Worm (Caenorhabditis elegans): Measurements from ENCODE around the gene nbet-1.
"Not testable (repeated sequence)": the region's sequence is repeated elsewhere in the genome, so short reads cannot be mapped to it uniquely, and the experiment has no call there.

nbet-1 gene

DNA sequence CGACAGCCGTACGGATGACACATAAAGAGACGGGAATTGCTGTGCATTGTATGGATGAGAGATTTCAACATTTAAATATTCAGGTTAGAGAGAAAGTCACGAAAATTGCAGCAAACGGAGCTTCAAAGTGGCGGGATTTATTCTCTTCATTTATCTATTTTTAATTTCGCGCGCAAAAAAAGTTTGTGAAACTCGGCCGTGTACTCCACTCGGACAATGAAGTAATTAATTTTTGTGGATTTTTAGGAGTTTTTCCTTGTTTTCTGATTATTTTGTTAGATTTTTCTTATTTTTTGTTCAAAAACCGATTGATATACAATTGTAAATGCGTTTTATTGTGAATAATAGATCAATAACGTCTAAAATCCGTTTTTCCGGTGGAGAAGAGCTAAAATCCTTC is 21.2 kb upstream of the nbet-1 start:
- TF ChIP-seq cog-1 (tag; optimal IDR thresholded peaks at IDR 0.05) (no peak), tab-1 (GFP tag; IDR thresholded peaks at IDR 0.05) (no peak), flt-1 (GFP tag; IDR thresholded peaks at IDR 0.05) (no peak), ztf-29 (GFP tag; IDR thresholded peaks at IDR 0.05) (no peak), ztf-23 (GFP tag; IDR thresholded peaks at IDR 0.05) (no peak), klf-2 (GFP tag; conservative IDR thresholded peaks at IDR 0.05) (no peak), T22C8.4 (GFP tag; IDR thresholded peaks at IDR 0.05) (no peak), med-1 (GFP tag; optimal IDR thresholded peaks at IDR 0.05; ENCODE audit: insufficient read depth) (no peak), ref-1 (GFP tag; conservative IDR thresholded peaks at IDR 0.05) (no peak)

DNA sequence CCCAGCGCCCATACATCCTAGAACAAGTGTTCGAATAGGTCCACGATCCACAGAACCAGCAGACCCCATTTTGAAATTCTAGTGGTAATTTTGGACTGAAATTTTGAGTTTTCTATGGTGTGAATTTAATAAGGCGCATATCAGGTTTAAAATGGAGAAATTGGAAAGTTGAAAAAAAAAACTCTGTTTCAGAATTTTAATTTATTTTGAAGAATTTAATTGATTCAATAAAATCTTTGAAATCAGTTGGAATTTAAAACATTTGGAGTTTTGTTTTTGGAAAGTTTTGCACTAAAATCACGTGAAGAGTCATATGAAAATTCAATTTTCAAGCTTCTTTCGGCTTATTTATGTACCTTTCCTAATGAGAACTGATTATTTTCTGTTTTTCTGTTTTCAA is 13.8 kb upstream of the nbet-1 start, which contains the start of gene gpa-18:
Gene gpa-18 (minus strand): TSS at position 101 of the 400 bp plus-strand sequence.
- no peak for TF ChIP-seq flt-1 (GFP tag; IDR thresholded peaks at IDR 0.05)
- no peak for TF ChIP-seq klf-2 (GFP tag; conservative IDR thresholded peaks at IDR 0.05)
- no peak for TF ChIP-seq cog-1 (tag; optimal IDR thresholded peaks at IDR 0.05)
- no peak for TF ChIP-seq med-1 (GFP tag; optimal IDR thresholded peaks at IDR 0.05; ENCODE audit: insufficient read depth)
- TF ChIP-seq ztf-29 (GFP tag; IDR thresholded peaks at IDR 0.05) = no peak
- no peak for TF ChIP-seq ref-1 (GFP tag; conservative IDR thresholded peaks at IDR 0.05)
- TF ChIP-seq tab-1 (GFP tag; IDR thresholded peaks at IDR 0.05) = no peak
- no peak for TF ChIP-seq ztf-23 (GFP tag; IDR thresholded peaks at IDR 0.05)
- no peak for TF ChIP-seq T22C8.4 (GFP tag; IDR thresholded peaks at IDR 0.05)

DNA sequence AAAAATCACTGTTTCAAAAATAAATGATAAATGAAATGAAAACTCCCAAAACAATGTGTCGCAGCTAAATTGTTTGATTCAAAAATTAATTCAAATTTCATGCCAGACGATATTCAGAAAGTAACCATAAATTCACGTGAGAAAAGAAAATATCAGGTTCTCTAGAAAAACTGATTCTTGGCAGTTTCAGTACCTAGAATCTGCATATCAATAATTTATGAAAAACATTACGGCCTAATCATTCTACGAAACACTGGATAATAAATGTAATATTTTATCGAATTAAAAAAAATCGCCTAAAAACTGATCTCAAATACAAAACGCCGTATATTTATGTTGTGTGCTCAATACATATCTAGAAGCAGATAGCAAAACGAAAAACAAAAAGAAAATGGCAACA is 8.5 kb upstream of the nbet-1 start:
- no peak for TF ChIP-seq ztf-29 (GFP tag; IDR thresholded peaks at IDR 0.05)
- no peak for TF ChIP-seq tab-1 (GFP tag; IDR thresholded peaks at IDR 0.05)
- no peak for TF ChIP-seq cog-1 (tag; optimal IDR thresholded peaks at IDR 0.05)
- TF ChIP-seq flt-1 (GFP tag; IDR thresholded peaks at IDR 0.05) = no peak
- TF ChIP-seq klf-2 (GFP tag; conservative IDR thresholded peaks at IDR 0.05) = no peak
- TF ChIP-seq T22C8.4 (GFP tag; IDR thresholded peaks at IDR 0.05) = no peak
- no peak for TF ChIP-seq ref-1 (GFP tag; conservative IDR thresholded peaks at IDR 0.05)
- no peak for TF ChIP-seq ztf-23 (GFP tag; IDR thresholded peaks at IDR 0.05)

DNA sequence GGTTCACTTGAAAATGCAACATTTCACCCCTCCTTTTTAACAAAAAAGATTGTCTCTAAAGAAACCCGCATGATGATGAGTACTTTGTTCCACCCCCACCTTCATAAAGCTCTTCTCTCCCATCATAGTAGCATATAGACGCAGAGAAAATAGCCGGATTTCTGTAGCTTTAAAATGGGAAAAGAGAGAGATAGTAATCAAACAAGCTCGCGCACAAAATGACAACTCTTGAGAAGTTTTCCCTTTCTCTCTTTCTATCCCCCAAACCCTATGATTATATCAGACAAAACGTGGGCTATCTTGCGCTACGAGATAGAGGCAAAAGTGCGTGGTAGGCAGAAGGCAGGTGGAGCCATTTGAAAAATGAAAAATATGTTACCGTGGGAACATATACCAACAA is 6.7 kb upstream of the nbet-1 start:
- TF ChIP-seq ref-1 (GFP tag; conservative IDR thresholded peaks at IDR 0.05) (no peak), T22C8.4 (GFP tag; IDR thresholded peaks at IDR 0.05) (no peak), flt-1 (GFP tag; IDR thresholded peaks at IDR 0.05) (no peak), cog-1 (tag; optimal IDR thresholded peaks at IDR 0.05) (no peak), ztf-23 (GFP tag; IDR thresholded peaks at IDR 0.05) (no peak), klf-2 (GFP tag; conservative IDR thresholded peaks at IDR 0.05) (no peak), med-1 (GFP tag; optimal IDR thresholded peaks at IDR 0.05; ENCODE audit: insufficient read depth) (no peak), ztf-29 (GFP tag; IDR thresholded peaks at IDR 0.05) (no peak), tab-1 (GFP tag; IDR thresholded peaks at IDR 0.05) (no peak)

DNA sequence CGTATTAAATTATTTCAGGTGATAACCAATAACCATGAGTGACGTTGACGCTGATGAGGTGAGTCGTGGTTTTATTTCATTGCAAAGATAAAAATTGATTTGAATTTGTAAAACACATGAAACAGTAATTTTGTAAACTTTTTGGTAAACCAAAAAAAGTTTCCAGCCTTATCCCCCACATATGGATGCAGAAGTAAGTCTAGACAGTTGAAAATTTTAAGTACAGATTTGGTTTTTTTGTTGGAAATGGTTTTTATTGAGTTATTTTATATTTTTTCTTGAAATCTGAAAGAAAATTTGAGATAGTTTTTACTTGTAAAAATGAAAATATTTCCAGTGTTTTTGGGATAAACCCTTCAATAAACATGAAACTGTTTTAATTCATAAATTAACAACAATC is 4.7 kb upstream of the nbet-1 start, which contains the start of gene tni-4:
Gene tni-4 (plus strand): TSS at position 19 of the 400 bp plus-strand sequence.
- TF ChIP-seq flt-1 (GFP tag; IDR thresholded peaks at IDR 0.05) = no peak
- TF ChIP-seq tab-1 (GFP tag; IDR thresholded peaks at IDR 0.05) = no peak
- no peak for TF ChIP-seq ztf-29 (GFP tag; IDR thresholded peaks at IDR 0.05)
- TF ChIP-seq ref-1 (GFP tag; conservative IDR thresholded peaks at IDR 0.05) = no peak
- no peak for TF ChIP-seq med-1 (GFP tag; optimal IDR thresholded peaks at IDR 0.05; ENCODE audit: insufficient read depth)
- TF ChIP-seq T22C8.4 (GFP tag; IDR thresholded peaks at IDR 0.05) = no peak
- TF ChIP-seq cog-1 (tag; optimal IDR thresholded peaks at IDR 0.05) = no peak
- TF ChIP-seq klf-2 (GFP tag; conservative IDR thresholded peaks at IDR 0.05) = no peak
- no peak for TF ChIP-seq ztf-23 (GFP tag; IDR thresholded peaks at IDR 0.05)

DNA sequence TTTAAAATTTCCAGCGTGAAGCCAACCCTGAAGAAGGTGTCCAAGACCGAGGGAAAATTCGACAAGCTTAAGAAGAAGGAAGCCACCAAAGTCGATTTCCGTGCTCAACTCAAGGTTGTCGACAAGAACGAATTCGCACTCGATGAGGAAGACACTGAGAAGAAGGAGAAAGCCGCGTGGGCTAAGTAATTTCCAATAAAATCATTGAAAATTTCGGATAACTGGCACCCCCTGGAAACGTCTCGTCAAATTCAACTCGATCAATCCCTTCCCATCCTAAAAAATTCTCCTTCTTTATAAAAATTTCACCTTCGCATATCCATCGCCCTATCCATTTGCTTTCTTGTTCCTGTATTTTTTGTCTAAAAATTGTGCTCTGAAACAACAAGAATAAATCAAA is 2.6 kb upstream of the nbet-1 start:
- TF ChIP-seq ztf-23 (GFP tag; IDR thresholded peaks at IDR 0.05) = no peak
- no peak for TF ChIP-seq ztf-29 (GFP tag; IDR thresholded peaks at IDR 0.05)
- TF ChIP-seq tab-1 (GFP tag; IDR thresholded peaks at IDR 0.05) = no peak

DNA sequence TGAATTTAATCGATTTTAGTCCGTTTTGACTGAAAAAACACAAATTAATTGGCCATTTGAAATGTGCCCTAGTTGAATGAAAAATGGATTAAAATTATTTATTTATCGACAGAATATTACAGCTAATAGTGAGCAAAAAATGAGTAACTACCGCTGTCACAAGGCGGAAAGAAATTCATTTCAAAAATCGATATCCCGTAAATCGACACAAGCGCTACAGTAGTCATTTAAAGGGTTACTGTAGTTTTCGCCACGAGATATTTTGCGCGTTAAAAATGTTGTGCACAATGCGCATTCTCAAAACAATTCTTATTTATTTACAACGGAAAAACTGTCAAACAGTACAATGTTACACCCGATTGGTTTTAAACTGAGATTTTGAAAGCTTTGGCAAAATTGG is 1.3 kb downstream of the nbet-1 start:
- no peak for TF ChIP-seq tab-1 (GFP tag; IDR thresholded peaks at IDR 0.05)
- no peak for TF ChIP-seq ztf-23 (GFP tag; IDR thresholded peaks at IDR 0.05)
- no peak for TF ChIP-seq flt-1 (GFP tag; IDR thresholded peaks at IDR 0.05)
- no peak for TF ChIP-seq klf-2 (GFP tag; conservative IDR thresholded peaks at IDR 0.05)
- TF ChIP-seq T22C8.4 (GFP tag; IDR thresholded peaks at IDR 0.05) = no peak
- TF ChIP-seq cog-1 (tag; optimal IDR thresholded peaks at IDR 0.05) = no peak
- no peak for TF ChIP-seq ref-1 (GFP tag; conservative IDR thresholded peaks at IDR 0.05)
- TF ChIP-seq ztf-29 (GFP tag; IDR thresholded peaks at IDR 0.05) = no peak
- no peak for TF ChIP-seq med-1 (GFP tag; optimal IDR thresholded peaks at IDR 0.05; ENCODE audit: insufficient read depth)

DNA sequence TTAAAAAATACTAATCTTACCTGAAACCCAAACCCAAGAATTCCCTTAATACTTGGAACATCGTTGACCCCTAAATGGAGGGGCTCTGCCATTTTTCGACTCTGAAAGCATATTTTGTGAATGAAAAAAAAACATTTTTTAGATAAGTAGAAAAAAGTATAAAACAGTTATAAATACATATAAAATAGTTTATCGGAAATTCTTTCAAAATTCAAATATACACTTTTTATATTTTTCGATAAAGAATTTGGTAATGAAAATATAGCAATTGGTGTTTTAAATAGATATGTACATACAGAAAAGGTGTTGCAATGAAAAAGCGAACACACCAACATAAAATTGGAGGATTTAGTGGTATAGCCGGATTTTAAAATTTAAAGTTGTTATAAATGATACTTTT is 5.8 kb downstream of the nbet-1 start, which contains the start of gene Y59E9AL.4:
Gene Y59E9AL.4 (minus strand): TSS at position 101 of the 400 bp plus-strand sequence.
- TF ChIP-seq ztf-29 (GFP tag; IDR thresholded peaks at IDR 0.05) = no peak
- no peak for TF ChIP-seq flt-1 (GFP tag; IDR thresholded peaks at IDR 0.05)
- no peak for TF ChIP-seq ztf-23 (GFP tag; IDR thresholded peaks at IDR 0.05)
- no peak for TF ChIP-seq med-1 (GFP tag; optimal IDR thresholded peaks at IDR 0.05; ENCODE audit: insufficient read depth)
- TF ChIP-seq cog-1 (tag; optimal IDR thresholded peaks at IDR 0.05) = no peak

DNA sequence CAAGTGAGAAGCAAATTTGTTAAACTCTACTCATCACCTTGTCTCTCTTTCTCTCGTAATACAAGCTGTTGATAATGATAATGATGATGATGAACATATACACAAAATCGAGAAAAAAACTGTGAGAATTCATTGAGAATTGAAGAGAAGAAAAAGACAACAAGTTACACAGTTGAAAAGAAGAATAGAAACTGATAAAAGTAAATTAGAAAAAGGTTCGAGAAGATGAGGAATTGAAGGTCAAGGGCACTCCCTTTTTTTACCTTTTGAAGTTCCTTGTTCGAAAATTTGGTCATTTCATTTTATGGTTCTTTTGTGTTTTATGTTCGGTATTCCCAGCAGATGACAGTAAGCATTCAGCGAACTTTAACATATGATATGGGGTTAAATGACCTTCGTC is 7.0 kb downstream of the nbet-1 start:
- TF ChIP-seq T22C8.4 (GFP tag; IDR thresholded peaks at IDR 0.05) (no peak), tab-1 (GFP tag; IDR thresholded peaks at IDR 0.05) (no peak), ref-1 (GFP tag; conservative IDR thresholded peaks at IDR 0.05) (no peak), med-1 (GFP tag; optimal IDR thresholded peaks at IDR 0.05; ENCODE audit: insufficient read depth) (no peak), ztf-23 (GFP tag; IDR thresholded peaks at IDR 0.05) (no peak), ztf-29 (GFP tag; IDR thresholded peaks at IDR 0.05) (no peak), cog-1 (tag; optimal IDR thresholded peaks at IDR 0.05) (no peak), flt-1 (GFP tag; IDR thresholded peaks at IDR 0.05) (no peak), klf-2 (GFP tag; conservative IDR thresholded peaks at IDR 0.05) (no peak)

DNA sequence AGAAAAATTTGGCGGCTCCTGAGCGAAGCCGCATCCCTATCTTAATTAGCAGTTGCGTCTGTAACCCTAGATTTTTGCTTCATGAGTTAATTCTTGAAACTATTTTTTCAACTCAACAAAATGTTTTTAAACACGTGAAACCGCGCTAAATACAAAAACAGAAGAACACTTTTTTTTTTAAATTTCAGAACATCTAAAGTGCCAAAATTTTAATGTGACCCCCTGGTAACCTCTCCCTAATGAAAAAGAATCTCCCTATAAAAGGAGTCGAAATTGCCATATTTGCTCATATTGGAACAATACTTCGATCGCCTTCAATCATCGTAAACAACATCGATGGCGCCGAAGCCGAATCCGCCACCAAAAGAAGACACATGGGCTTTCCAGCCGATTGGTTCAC is 9.2 kb downstream of the nbet-1 start, which contains the start of gene nsph-4.2:
Gene nsph-4.2 (plus strand): TSS at position 301 of the 400 bp plus-strand sequence.
- TF ChIP-seq ztf-29 (GFP tag; IDR thresholded peaks at IDR 0.05); med-1 (GFP tag; optimal IDR thresholded peaks at IDR 0.05; ENCODE audit: insufficient read depth); klf-2 (GFP tag; conservative IDR thresholded peaks at IDR 0.05): not testable (repeated sequence)
